Worm (Caenorhabditis elegans) whole organism, mixed stage, embryonic: ENCODE data around the gene sre-4.

Source experiments
- M03D4.4 ChIP-seq: sonication (generic microtip); optimal IDR thresholded peaks from 2 replicates; lab custom pipeline; 2017; ENCODE audit warnings: mild to moderate bottlenecking, missing genetic modification characterization, missing compliant biosample characterization
- bed-3 ChIP-seq: fragments of 200-800 bp; sonication (Bioruptor generic); optimal IDR thresholded peaks from 3 replicates; lab custom pipeline; 2018; ENCODE audit warnings: mild to moderate bottlenecking, missing genetic modification characterization, moderate library complexity, missing compliant biosample characterization
- blmp-1 ChIP-seq: fragments of 150-350 bp; optimal IDR thresholded peaks from 2 replicates; lab custom pipeline; 2014; ENCODE audit warnings: missing biosample characterization, missing genetic modification characterization
- ceh-39 ChIP-seq: fragments of 150-350 bp; optimal IDR thresholded peaks from 2 replicates; lab custom pipeline; 2014; ENCODE audit warnings: missing biosample characterization, missing genetic modification characterization
- ceh-43 ChIP-seq: fragments of 200-800 bp; sonication (Bioruptor generic); optimal IDR thresholded peaks from 2 replicates; lab custom pipeline; 2018; ENCODE audit warnings: mild to moderate bottlenecking, missing genetic modification characterization, moderate library complexity, missing compliant biosample characterization
- ceh-83 ChIP-seq: fragments of 200-800 bp; sonication (Bioruptor generic); optimal IDR thresholded peaks from 2 replicates; lab custom pipeline; 2018; ENCODE audit warnings: mild to moderate bottlenecking, missing genetic modification characterization, missing compliant biosample characterization
- ces-1 ChIP-seq: fragments of 150-350 bp; optimal IDR thresholded peaks from 2 replicates; lab custom pipeline; 2014; ENCODE audit warnings: missing biosample characterization, missing genetic modification reagents, missing genetic modification characterization
- cnd-1 ChIP-seq: fragments of 200-800 bp; sonication (Bioruptor generic); optimal IDR thresholded peaks from 2 replicates; lab custom pipeline; 2018; ENCODE audit warnings: mild to moderate bottlenecking, missing genetic modification characterization, missing compliant biosample characterization
- drap-1 ChIP-seq: fragments of 200-800 bp; sonication (Bioruptor generic); optimal IDR thresholded peaks from 3 replicates; lab custom pipeline; 2018; ENCODE audit warnings: mild to moderate bottlenecking, missing genetic modification characterization, missing compliant biosample characterization
- elt-1 ChIP-seq: sonication (generic microtip); optimal IDR thresholded peaks from 2 replicates; lab custom pipeline; 2017; ENCODE audit warnings: missing genetic modification characterization, mild to moderate bottlenecking, missing compliant biosample characterization, antibody characterized with exemption, moderate library complexity, borderline replicate concordance; ENCODE audit not compliant: insufficient read depth
- elt-3 ChIP-seq: fragments of 150-350 bp; optimal IDR thresholded peaks from 2 replicates; lab custom pipeline; 2014; ENCODE audit warnings: missing biosample characterization, missing genetic modification characterization
- flh-1 ChIP-seq: fragments of 200-800 bp; sonication (Bioruptor generic); optimal IDR thresholded peaks from 2 replicates; lab custom pipeline; 2018; ENCODE audit warnings: mild to moderate bottlenecking, missing genetic modification characterization, moderate library complexity, missing compliant biosample characterization
- ham-2 ChIP-seq: fragments of 200-800 bp; sonication (Bioruptor generic); optimal IDR thresholded peaks from 2 replicates; lab custom pipeline; 2018; ENCODE audit warnings: mild to moderate bottlenecking, missing genetic modification characterization, missing compliant biosample characterization
- hlh-1 ChIP-seq: fragments of 150-350 bp; optimal IDR thresholded peaks from 2 replicates; lab custom pipeline; 2014; ENCODE audit warnings: missing biosample characterization, missing genetic modification reagents, missing genetic modification characterization
- lin-13 ChIP-seq: fragments of 150-350 bp; optimal IDR thresholded peaks from 2 replicates; lab custom pipeline; 2014; ENCODE audit warnings: missing biosample characterization, missing genetic modification characterization
- lin-32 ChIP-seq: fragments of 200-800 bp; sonication (Bioruptor generic); optimal IDR thresholded peaks from 2 replicates; lab custom pipeline; 2018; ENCODE audit warnings: mild to moderate bottlenecking, missing genetic modification characterization, missing compliant biosample characterization
- lsy-2 ChIP-seq: fragments of 150-350 bp; optimal IDR thresholded peaks from 2 replicates; lab custom pipeline; 2014; ENCODE audit warnings: missing biosample characterization, missing genetic modification characterization
- mab-5 ChIP-seq: fragments of 150-350 bp; optimal IDR thresholded peaks from 2 replicates; lab custom pipeline; 2014; ENCODE audit warnings: missing biosample characterization, missing genetic modification characterization
- mep-1 ChIP-seq: fragments of 150-350 bp; optimal IDR thresholded peaks from 2 replicates; lab custom pipeline; 2017; ENCODE audit warnings: missing biosample characterization, missing genetic modification reagents, missing genetic modification characterization, inconsistent platforms
- mls-2 ChIP-seq: sonication (generic microtip); optimal IDR thresholded peaks from 2 replicates; lab custom pipeline; 2016; ENCODE audit warnings: mild to moderate bottlenecking, missing genetic modification characterization, moderate library complexity, missing compliant biosample characterization
- nhr-12 ChIP-seq: fragments of 150-350 bp; optimal IDR thresholded peaks from 2 replicates; lab custom pipeline; 2014; ENCODE audit warnings: missing biosample characterization, missing genetic modification characterization
- nhr-2 ChIP-seq: fragments of 150-350 bp; optimal IDR thresholded peaks from 2 replicates; lab custom pipeline; 2014; ENCODE audit warnings: missing biosample characterization, missing genetic modification characterization
- nhr-237 ChIP-seq: fragments of 150-350 bp; optimal IDR thresholded peaks from 2 replicates; lab custom pipeline; 2014; ENCODE audit warnings: missing biosample characterization, missing genetic modification characterization
- nhr-28 ChIP-seq: fragments of 150-350 bp; optimal IDR thresholded peaks from 2 replicates; lab custom pipeline; 2014; ENCODE audit warnings: missing biosample characterization, missing genetic modification characterization
- pha-4 ChIP-seq: fragments of 150-350 bp; optimal IDR thresholded peaks from 2 replicates; lab custom pipeline; 2018; ENCODE audit warnings: missing biosample characterization, missing genetic modification reagents, missing genetic modification characterization
- sem-2 ChIP-seq: fragments of 200-800 bp; sonication (Bioruptor generic); optimal IDR thresholded peaks from 2 replicates; lab custom pipeline; 2018; ENCODE audit warnings: mild to moderate bottlenecking, missing genetic modification characterization, missing compliant biosample characterization
- snpc-4 ChIP-seq: fragments of 150-350 bp; optimal IDR thresholded peaks from 2 replicates; lab custom pipeline; 2014; ENCODE audit warnings: missing biosample characterization, missing genetic modification characterization
- sptf-1 ChIP-seq: sonication (generic microtip); optimal IDR thresholded peaks from 2 replicates; lab custom pipeline; 2017; ENCODE audit warnings: mild to moderate bottlenecking, missing genetic modification characterization, moderate library complexity, missing compliant biosample characterization
- tbx-8 ChIP-seq: fragments of 200-800 bp; sonication (Bioruptor generic); optimal IDR thresholded peaks from 2 replicates; lab custom pipeline; 2018; ENCODE audit warnings: mild to moderate bottlenecking, missing genetic modification characterization, moderate library complexity, missing compliant biosample characterization
- unc-120 ChIP-seq: sonication (generic microtip); optimal IDR thresholded peaks from 2 replicates; lab custom pipeline; 2017; ENCODE audit warnings: missing genetic modification characterization, missing compliant biosample characterization; ENCODE audit not compliant: poor library complexity, severe bottlenecking
- unc-39 ChIP-seq: fragments of 150-350 bp; optimal IDR thresholded peaks from 2 replicates; lab custom pipeline; 2014; ENCODE audit warnings: missing biosample characterization, missing genetic modification characterization
- unc-62 ChIP-seq: fragments of 150-350 bp; optimal IDR thresholded peaks from 2 replicates; lab custom pipeline; 2014; ENCODE audit warnings: missing biosample characterization, missing genetic modification reagents, missing genetic modification characterization
- zip-8 ChIP-seq: fragments of 150-350 bp; optimal IDR thresholded peaks from 2 replicates; lab custom pipeline; 2014; ENCODE audit warnings: missing biosample characterization, missing genetic modification characterization
- ztf-11 ChIP-seq: fragments of 150-350 bp; optimal IDR thresholded peaks from 2 replicates; lab custom pipeline; 2014; ENCODE audit warnings: missing biosample characterization, missing genetic modification characterization

sre-4 gene

DNA sequence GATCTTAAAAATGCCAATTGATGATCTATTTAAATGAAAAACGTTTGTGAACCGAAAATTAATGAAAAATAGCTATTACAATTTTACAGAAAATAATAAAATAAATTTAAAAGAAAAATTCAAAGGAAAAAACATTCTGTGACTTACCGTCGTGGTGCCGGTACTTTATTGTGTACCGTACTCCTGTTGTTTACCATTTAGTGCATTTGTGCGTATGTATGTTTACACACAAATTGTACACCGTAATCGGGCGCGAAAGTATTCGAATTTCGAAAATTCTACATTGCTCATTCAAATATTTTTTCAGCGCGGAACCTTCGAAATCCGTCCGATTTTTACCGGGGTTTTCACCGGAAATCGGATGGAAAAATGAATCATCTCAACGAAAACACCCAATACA, 6.6 kb downstream of the sre-4 start, which contains the start of gene T13F2.6:
T13F2.6 (plus strand) TSS at position 306 of the 400 bp plus-strand sequence.
- TF ChIP-seq unc-120 (tag; lab: Kevin White, UChicago): no peak

DNA sequence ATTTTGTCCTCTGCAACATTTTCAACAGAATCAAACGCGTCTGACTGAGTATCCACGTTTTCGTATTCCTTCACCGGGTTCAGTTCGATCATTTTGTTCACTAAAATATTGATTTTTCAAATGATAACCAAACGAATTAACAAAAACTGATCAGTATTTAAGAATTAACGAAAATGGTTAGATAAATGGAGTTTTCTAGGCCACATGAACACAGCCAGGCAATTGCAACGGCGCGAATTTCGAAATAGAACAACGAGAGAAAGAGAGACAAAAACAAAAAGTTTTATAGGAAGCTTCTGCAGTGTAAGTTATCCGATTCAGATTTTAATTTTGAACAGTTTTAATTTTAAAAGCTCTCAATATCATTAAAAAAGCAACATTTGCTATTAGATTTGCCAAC, 7.1 kb downstream of the sre-4 start, which contains the start of gene sna-2:
sna-2 (minus strand) TSS at position 100 of the 400 bp plus-strand sequence.
- peak; percentile 26 for TF ChIP-seq nhr-237 (tag; lab: Kevin White, UChicago)
- TF ChIP-seq mep-1: peak; percentile 32
- no peak for TF ChIP-seq bed-3 (GFP tag; lab: Kevin White, UChicago)
- no peak for TF ChIP-seq ztf-11
- peak; percentile 47 for TF ChIP-seq ces-1

DNA sequence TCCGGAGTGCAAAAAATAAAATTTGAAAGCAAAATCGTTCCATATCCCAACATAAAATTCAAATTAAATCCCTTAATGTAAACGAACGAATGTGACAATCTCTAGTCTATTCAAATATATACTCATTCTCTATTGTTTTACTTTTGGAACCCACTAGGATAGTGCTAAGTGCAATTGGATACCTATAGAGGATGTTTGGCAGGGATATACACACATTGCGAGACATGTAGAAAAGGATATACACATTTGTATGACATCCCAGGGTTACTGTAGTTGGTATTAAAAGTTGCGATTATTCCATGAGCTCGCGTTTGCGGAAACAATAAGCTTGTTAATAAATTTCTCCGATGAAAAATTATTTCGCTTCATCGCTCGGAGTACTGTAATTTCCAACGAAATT, 11.1 kb downstream of the sre-4 start:
- no peak for TF ChIP-seq sem-2
- no peak for TF ChIP-seq drap-1 (GFP tag; lab: Kevin White, UChicago)
- TF ChIP-seq nhr-2 (tag; lab: Kevin White, UChicago): peak; percentile 42
- peak; percentile 13 for TF ChIP-seq ceh-39 (tag; lab: Kevin White, UChicago)
- no peak for TF ChIP-seq nhr-28
- no peak for TF ChIP-seq unc-62 (GFP tag; lab: Kevin White, UChicago)
- peak; percentile 78 for TF ChIP-seq lsy-2 (tag; lab: Kevin White, UChicago)
- TF ChIP-seq ceh-43: peak; percentile 2
- no peak for TF ChIP-seq unc-39 (tag; lab: Kevin White, UChicago)
- TF ChIP-seq sptf-1 (tag; lab: Kevin White, UChicago): no peak
- no peak for TF ChIP-seq ceh-83 (GFP tag; lab: Kevin White, UChicago)
- TF ChIP-seq nhr-12: no peak
- no peak for TF ChIP-seq pha-4 (tag; lab: Kevin White, UChicago)
- peak; percentile 50 for TF ChIP-seq cnd-1 (tag; lab: Kevin White, UChicago)
- TF ChIP-seq, all 35 proteins: peak for 5

- TF ChIP-seq elt-3 (no peak), mls-2 (tag; lab: Kevin White, UChicago) (peak; percentile 63), unc-62 (GFP tag; lab: Kevin White, UChicago) (peak; percentile 52), tbx-8 (GFP tag; lab: Kevin White, UChicago) (no peak), sem-2 (no peak), cnd-1 (tag; lab: Kevin White, UChicago) (peak; percentile 82), lin-13 (tag; lab: Kevin White, UChicago) (peak; percentile 10), ztf-11 (peak; percentile 65), ceh-83 (GFP tag; lab: Kevin White, UChicago) (peak; percentile 22), hlh-1 (tag; lab: Kevin White, UChicago) (peak; percentile 72), nhr-28 (no peak), nhr-2 (tag; lab: Kevin White, UChicago) (peak; percentile 40), ces-1 (no peak), ceh-39 (tag; lab: Kevin White, UChicago) (peak; percentile 64), snpc-4 (tag; lab: Kevin White, UChicago) (no peak), lin-32 (GFP tag; lab: Kevin White, UChicago) (peak; percentile 57), ham-2 (GFP tag; lab: Kevin White, UChicago) (no peak), lsy-2 (tag; lab: Kevin White, UChicago) (peak; percentile 14), mep-1 (no peak), drap-1 (GFP tag; lab: Kevin White, UChicago) (peak; percentile 30), mab-5 (tag; lab: Kevin White, UChicago) (no peak), M03D4.4 (tag; lab: Kevin White, UChicago) (no peak)
Measured at ce11 chrIV:9772096-9772720, 12.4 kb downstream of the sre-4 start, which contains the start of gene cav-1. Gene cav-1, plus strand, starts transcription at chrIV:9772510.

- TF ChIP-seq blmp-1 (tag; lab: Kevin White, UChicago): no peak
- TF ChIP-seq unc-62 (GFP tag; lab: Kevin White, UChicago): peak; percentile 100
- TF ChIP-seq nhr-28: no peak
- TF ChIP-seq ceh-39 (tag; lab: Kevin White, UChicago): peak; percentile 65
- TF ChIP-seq pha-4 (tag; lab: Kevin White, UChicago): no peak
- no peak for TF ChIP-seq snpc-4 (tag; lab: Kevin White, UChicago)
- no peak for TF ChIP-seq unc-120 (tag; lab: Kevin White, UChicago)
- no peak for TF ChIP-seq nhr-237 (tag; lab: Kevin White, UChicago)
- no peak for TF ChIP-seq sptf-1 (tag; lab: Kevin White, UChicago)
- peak; percentile 80 for TF ChIP-seq cnd-1 (tag; lab: Kevin White, UChicago)
- TF ChIP-seq hlh-1 (tag; lab: Kevin White, UChicago): no peak
- TF ChIP-seq tbx-8 (GFP tag; lab: Kevin White, UChicago): no peak
- peak; percentile 93 for TF ChIP-seq zip-8
- no peak for TF ChIP-seq unc-39 (tag; lab: Kevin White, UChicago)
- TF ChIP-seq ceh-83 (GFP tag; lab: Kevin White, UChicago): no peak
- TF ChIP-seq lsy-2 (tag; lab: Kevin White, UChicago): peak; percentile 53
- peak; percentile 68 for TF ChIP-seq elt-1 (tag; lab: Kevin White, UChicago)
- TF ChIP-seq lin-32 (GFP tag; lab: Kevin White, UChicago): peak; percentile 64
- no peak for TF ChIP-seq elt-3
- TF ChIP-seq lin-13 (tag; lab: Kevin White, UChicago): no peak
- no peak for TF ChIP-seq flh-1
- no peak for TF ChIP-seq ham-2 (GFP tag; lab: Kevin White, UChicago)
- peak; percentile 2 for TF ChIP-seq mep-1
- TF ChIP-seq nhr-12: peak; percentile 5
- peak; percentile 95 for TF ChIP-seq nhr-2 (tag; lab: Kevin White, UChicago)
- TF ChIP-seq bed-3 (GFP tag; lab: Kevin White, UChicago): no peak
- TF ChIP-seq sem-2: no peak
- no peak for TF ChIP-seq drap-1 (GFP tag; lab: Kevin White, UChicago)
- TF ChIP-seq ztf-11: peak; percentile 25
- no peak for TF ChIP-seq mls-2 (tag; lab: Kevin White, UChicago)
- no peak for TF ChIP-seq ceh-43
- TF ChIP-seq ces-1: no peak
- no peak for TF ChIP-seq mab-5 (tag; lab: Kevin White, UChicago)
- no peak for TF ChIP-seq M03D4.4 (tag; lab: Kevin White, UChicago)
Measured at ce11 chrIV:9770798-9771197, 13.8 kb downstream of the sre-4 start.
